Worm (Caenorhabditis elegans) whole organism, L4 larva: ENCODE results near the gene gcy-18.

Source experiments
- R02D3.7 ChIP-seq: fragments of 150-350 bp; sonication (generic microtip); optimal IDR thresholded peaks from 3 replicates; lab custom pipeline; 2014; ENCODE audit warnings: missing biosample characterization, missing genetic modification characterization
- Y75B8A.6 ChIP-seq: fragments of 200-800 bp; sonication (Bioruptor generic); IDR thresholded peaks from 2 replicates; pipeline ENCODE4 v1.3.6; 2022; ENCODE audit warnings: missing genetic modification reagents, missing genetic modification characterization, missing compliant biosample characterization
- ZK337.2 ChIP-seq: fragments of 200-800 bp; sonication (Bioruptor generic); IDR thresholded peaks from 2 replicates; pipeline ENCODE4 v1.3.6; 2022; ENCODE audit warnings: missing genetic modification reagents, missing genetic modification characterization, missing compliant biosample characterization
- fos-1 ChIP-seq: fragments of 150-350 bp; optimal IDR thresholded peaks from 2 replicates; lab custom pipeline; 2014; ENCODE audit warnings: missing biosample characterization, missing genetic modification characterization
- lin-39 ChIP-seq: fragments of 150-350 bp; optimal IDR thresholded peaks from 2 replicates; lab custom pipeline; 2014; ENCODE audit warnings: missing biosample characterization, missing genetic modification reagents, missing genetic modification characterization
- zag-1 ChIP-seq: fragments of 150-350 bp; optimal IDR thresholded peaks from 2 replicates; lab custom pipeline; 2014; ENCODE audit warnings: missing biosample characterization, missing genetic modification characterization

DNA sequence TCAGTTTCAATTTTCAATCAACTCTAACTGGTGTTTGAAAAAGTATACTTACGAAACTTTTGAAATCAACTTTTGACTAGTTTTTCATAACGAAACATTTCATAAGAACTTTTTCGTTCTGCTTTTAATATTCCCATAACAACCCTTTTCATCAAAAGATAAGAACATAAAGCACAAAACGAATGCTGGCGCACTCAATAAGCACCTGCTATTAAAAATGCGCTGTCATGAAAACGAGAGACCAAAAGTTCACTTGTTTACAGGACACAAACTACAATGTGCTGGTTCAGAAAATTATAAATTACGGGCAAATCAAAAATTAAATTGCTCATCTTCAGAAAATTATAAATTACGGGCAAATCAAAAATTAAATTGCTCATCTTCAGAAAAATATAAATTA, 31.2 kb downstream of the gcy-18 start:
- no peak for TF ChIP-seq R02D3.7 (tag; lab: Kevin White, UChicago)
- no peak for TF ChIP-seq ZK337.2
- TF ChIP-seq fos-1 (tag; lab: Kevin White, UChicago), result no peak
- no peak for TF ChIP-seq zag-1 (tag; lab: Kevin White, UChicago)
- TF ChIP-seq Y75B8A.6, result no peak
- TF ChIP-seq lin-39 (tag; lab: Kevin White, UChicago), result no peak
